Worm (Caenorhabditis elegans): ENCODE data around the gene hal-3.

DNA sequence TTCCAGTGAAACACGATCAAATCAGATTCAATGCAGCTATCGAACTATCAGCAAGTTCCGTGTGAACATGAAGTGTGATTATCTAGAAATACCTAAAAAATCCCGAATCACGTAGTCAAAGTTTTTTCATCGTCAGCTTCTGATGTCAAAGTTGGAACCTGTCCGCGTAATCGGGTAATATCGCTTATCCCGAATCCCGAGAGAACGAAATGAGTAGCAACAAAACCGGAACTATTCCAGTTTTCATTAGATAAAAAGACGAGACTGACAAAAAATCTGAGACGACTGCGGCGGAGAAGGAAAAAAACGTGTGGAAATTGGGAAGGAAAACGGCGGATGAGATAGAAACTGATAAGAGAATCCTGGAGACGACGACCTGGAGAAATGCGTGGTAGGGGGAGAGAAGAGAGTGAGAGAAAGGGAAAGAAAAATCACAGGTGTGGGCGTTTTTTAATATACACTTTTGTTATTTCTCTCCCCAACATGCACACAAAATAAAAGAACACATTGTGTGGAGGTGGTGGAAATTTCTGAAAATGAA, 3.1 kb upstream of the hal-3 start:
- TF ChIP-seq elt-1 (tag; optimal IDR thresholded peaks at IDR 0.05) (no peak), unc-62 (GFP tag; optimal IDR thresholded peaks at IDR 0.05) (no peak), elt-3 (tag; optimal IDR thresholded peaks at IDR 0.05) (no peak)
